Worm (Caenorhabditis elegans) whole organism, L4 larva: Measurements from ENCODE around the gene sars-2.

ENCODE experiments used
- F44E2.7 ChIP-seq: fragments of 200-800 bp; sonication (Bioruptor generic); IDR thresholded peaks from 2 replicates; pipeline ENCODE4 v2.1.2; 2022; ENCODE audit warnings: missing genetic modification characterization, missing compliant biosample characterization
- R02D3.7 ChIP-seq: fragments of 150-350 bp; sonication (generic microtip); optimal IDR thresholded peaks from 3 replicates; lab custom pipeline; 2014; ENCODE audit warnings: missing biosample characterization, missing genetic modification characterization
- ceh-62 ChIP-seq: sonication (generic microtip); optimal IDR thresholded peaks from 2 replicates; lab custom pipeline; 2017; ENCODE audit warnings: missing biosample characterization, missing genetic modification characterization
- lin-13 ChIP-seq: fragments of 150-350 bp; optimal IDR thresholded peaks from 2 replicates; lab custom pipeline; 2014; ENCODE audit warnings: missing biosample characterization, missing genetic modification reagents, missing genetic modification characterization
- nhr-11 ChIP-seq: fragments of 150-350 bp; optimal IDR thresholded peaks from 2 replicates; lab custom pipeline; 2014; ENCODE audit warnings: missing biosample characterization, missing genetic modification characterization
- nhr-28 ChIP-seq: fragments of 150-350 bp; optimal IDR thresholded peaks from 2 replicates; lab custom pipeline; 2014; ENCODE audit warnings: missing biosample characterization, missing genetic modification characterization
- nhr-76 ChIP-seq: fragments of 150-350 bp; optimal IDR thresholded peaks from 2 replicates; lab custom pipeline; 2014; ENCODE audit warnings: missing biosample characterization, missing genetic modification characterization
- snpc-4 ChIP-seq: fragments of 150-350 bp; optimal IDR thresholded peaks from 2 replicates; lab custom pipeline; 2014; ENCODE audit warnings: missing biosample characterization, missing genetic modification characterization

DNA sequence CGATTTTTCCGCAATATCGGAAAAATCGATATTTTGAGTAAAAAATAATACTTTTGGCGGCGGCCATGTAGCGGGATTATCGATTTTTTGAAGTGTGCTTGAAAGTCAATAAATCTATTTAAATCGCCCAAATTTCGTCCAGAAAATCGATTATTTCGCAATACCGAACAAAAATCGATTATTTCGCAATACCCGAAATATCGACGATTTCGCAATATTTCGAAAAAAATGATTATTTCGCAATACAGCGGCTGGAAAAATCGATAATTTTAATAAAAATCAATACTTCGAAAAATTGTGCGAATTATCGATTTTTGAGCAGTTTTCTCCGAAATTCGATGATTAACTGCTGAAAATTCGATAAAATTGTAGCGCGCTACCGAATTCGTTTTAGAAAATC is 39.4 kb upstream of the sars-2 start:
- TF ChIP-seq nhr-11: no peak
- TF ChIP-seq R02D3.7 (tag; lab: Kevin White, UChicago): no peak
- no peak for TF ChIP-seq nhr-28 (tag; lab: Kevin White, UChicago)
- no peak for TF ChIP-seq snpc-4 (tag; lab: Kevin White, UChicago)
- TF ChIP-seq F44E2.7 (GFP tag; lab: Robert Waterston, UW): no peak
- no peak for TF ChIP-seq lin-13 (GFP tag; lab: Kevin White, UChicago)
- no peak for TF ChIP-seq ceh-62
- no peak for TF ChIP-seq nhr-76
